Worm (Caenorhabditis elegans) whole organism, late embryonic: ENCODE data around the gene C25F9.8.

Source experiments
- Y22D7AL.16 ChIP-seq: sonication (generic microtip); optimal IDR thresholded peaks from 2 replicates; lab custom pipeline; 2016; ENCODE audit warnings: missing genetic modification characterization, missing compliant biosample characterization
- ceh-9 ChIP-seq: sonication (generic microtip); optimal IDR thresholded peaks from 2 replicates; lab custom pipeline; 2016; ENCODE audit warnings: mild to moderate bottlenecking, missing genetic modification characterization, inconsistent platforms, missing compliant biosample characterization
- dmd-4 ChIP-seq: sonication (generic microtip); optimal IDR thresholded peaks from 2 replicates; lab custom pipeline; 2016; ENCODE audit warnings: borderline replicate concordance, missing genetic modification characterization, missing compliant biosample characterization
- hlh-6 ChIP-seq: sonication (generic microtip); optimal IDR thresholded peaks from 2 replicates; lab custom pipeline; 2016; ENCODE audit warnings: missing genotype, missing genetic modification characterization, missing compliant biosample characterization
- nhr-11 ChIP-seq: fragments of 150-350 bp; optimal IDR thresholded peaks from 2 replicates; lab custom pipeline; 2014; ENCODE audit warnings: missing biosample characterization, missing genetic modification characterization
- tbx-2 ChIP-seq: sonication (generic microtip); optimal IDR thresholded peaks from 2 replicates; lab custom pipeline; 2016; ENCODE audit warnings: missing genetic modification characterization, missing compliant biosample characterization
- unc-3 ChIP-seq, 2 experiments: fragments of 200-800 bp in 1 of 2; sonication (Bioruptor generic) in 1 of 2; sonication (generic microtip) in 1 of 2; conservative IDR thresholded peaks in 1 of 2; optimal IDR thresholded peaks in 1 of 2; 2 replicates each; pipeline versions ENCODE4 v1.3.6 to Lab custom; 2016 to 2022; ENCODE audit warnings: missing compliant biosample characterization in 2 of 2, missing genetic modification characterization in 2 of 2, missing genetic modification reagents in 1 of 2
- unc-86 ChIP-seq: sonication (generic microtip); optimal IDR thresholded peaks from 2 replicates; lab custom pipeline; 2016; ENCODE audit warnings: missing genetic modification characterization, missing compliant biosample characterization
- ztf-16 ChIP-seq: sonication (generic microtip); optimal IDR thresholded peaks from 2 replicates; lab custom pipeline; 2017; ENCODE audit warnings: missing genetic modification characterization, missing compliant biosample characterization

DNA sequence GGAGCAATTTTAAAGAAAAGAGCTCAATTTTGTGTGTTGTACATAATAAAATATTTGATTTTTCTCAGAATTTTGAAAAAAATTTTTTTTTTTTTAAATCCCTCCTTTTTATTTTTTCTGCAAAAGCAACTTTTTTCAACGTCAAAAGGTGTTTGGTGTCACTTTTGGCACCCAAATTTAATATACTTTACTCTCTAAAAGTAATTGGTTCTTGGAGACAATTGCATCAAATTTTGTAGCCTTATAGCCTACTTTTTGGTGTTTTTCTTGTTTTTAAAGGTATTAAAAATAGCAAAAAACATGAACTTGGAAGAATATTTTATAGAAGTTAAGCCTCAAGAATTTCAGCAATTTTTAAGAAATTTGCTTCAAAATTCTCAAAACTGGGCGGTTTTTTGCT, 13.9 kb upstream of the C25F9.8 start, which contains the start of gene srw-84:
- no peak for TF ChIP-seq dmd-4 (tag; lab: Kevin White, UChicago)
- no peak for TF ChIP-seq nhr-11 (tag; lab: Kevin White, UChicago)
- TF ChIP-seq ceh-9 (tag; lab: Kevin White, UChicago), result no peak
- TF ChIP-seq unc-86, result no peak
- no peak for TF ChIP-seq hlh-6 (tag; lab: Kevin White, UChicago)
- no peak for TF ChIP-seq ztf-16 (tag; lab: Kevin White, UChicago)
- no peak for TF ChIP-seq tbx-2 (tag; lab: Kevin White, UChicago)
- TF ChIP-seq Y22D7AL.16 (tag; lab: Kevin White, UChicago), result no peak
- TF ChIP-seq unc-3 (GFP tag; conservative IDR thresholded peaks at IDR 0.05; lab: Robert Waterston, UW), result no peak
- TF ChIP-seq unc-3 (tag; optimal IDR thresholded peaks at IDR 0.05; lab: Kevin White, UChicago), result no peak
